Fruit fly (Drosophila melanogaster) whole organism, wandering third instar larva: ENCODE results near the gene CG44836.

Source experiments
- CG9705 ChIP-seq: fragments of 200-800 bp; sonication (Bioruptor generic); optimal IDR thresholded peaks from 2 replicates; lab custom pipeline; 2018; ENCODE audit warnings: missing biosample characterization, mild to moderate bottlenecking, missing genetic modification characterization
- CrebA ChIP-seq: fragments of 200-800 bp; sonication (Bioruptor generic); optimal IDR thresholded peaks from 2 replicates; lab custom pipeline; 2016; ENCODE audit warnings: missing biosample characterization, mild to moderate bottlenecking, missing genetic modification characterization, borderline replicate concordance
- HLH106 ChIP-seq: fragments of 200-800 bp; optimal IDR thresholded peaks from 3 replicates; lab custom pipeline; 2019; ENCODE audit warnings: missing biosample characterization, mild to moderate bottlenecking, missing genetic modification characterization, moderate library complexity
- Hr78 ChIP-seq: fragments of >200 bp; optimal IDR thresholded peaks from 2 replicates; lab custom pipeline; 2017; ENCODE audit warnings: missing biosample characterization, missing genetic modification characterization
- Sp1 ChIP-seq: fragments of 200-800 bp; sonication (Bioruptor generic); optimal IDR thresholded peaks from 3 replicates; lab custom pipeline; 2019; ENCODE audit warnings: missing biosample characterization, mild to moderate bottlenecking, missing genetic modification characterization, moderate library complexity
- brk ChIP-seq: fragments of 200-800 bp; sonication (Bioruptor generic); optimal IDR thresholded peaks from 2 replicates; lab custom pipeline; 2016; ENCODE audit warnings: missing biosample characterization, mild to moderate bottlenecking, missing genetic modification characterization
- dsf ChIP-seq: sonication (Bioruptor generic); optimal IDR thresholded peaks from 2 replicates; lab custom pipeline; 2016; ENCODE audit warnings: missing biosample characterization, missing genetic modification characterization, borderline replicate concordance
- h ChIP-seq: fragments of 200-800 bp; sonication (Bioruptor generic); optimal IDR thresholded peaks from 3 replicates; lab custom pipeline; 2016; ENCODE audit warnings: missing biosample characterization, mild to moderate bottlenecking, missing genetic modification characterization
- pan ChIP-seq: fragments of >200 bp; optimal IDR thresholded peaks from 2 replicates; lab custom pipeline; 2017
- psq ChIP-seq: fragments of 200-800 bp; sonication (Bioruptor generic); optimal IDR thresholded peaks from 3 replicates; lab custom pipeline; 2017; ENCODE audit warnings: missing biosample characterization, mild to moderate bottlenecking, missing genetic modification characterization, moderate library complexity
- usp ChIP-seq: fragments of >200 bp; optimal IDR thresholded peaks from 2 replicates; lab custom pipeline; 2017; ENCODE audit warnings: missing biosample characterization, missing genetic modification characterization

dm6 chr3L:16429451-16429850 lies 29.4 kb upstream of the CG44836 start:
- no peak for TF ChIP-seq psq (GFP tag; lab: Kevin White, UChicago)
- no peak for TF ChIP-seq dsf (GFP tag; lab: Kevin White, UChicago)
- TF ChIP-seq CrebA (GFP tag; lab: Kevin White, UChicago): no peak
- no peak for TF ChIP-seq pan
- TF ChIP-seq usp: no peak
- TF ChIP-seq h (GFP tag; lab: Kevin White, UChicago): no peak
- no peak for TF ChIP-seq HLH106 (tag; lab: Kevin White, UChicago)
- TF ChIP-seq CG9705 (GFP tag; lab: Kevin White, UChicago): no peak
- TF ChIP-seq brk (GFP tag; lab: Kevin White, UChicago): no peak
- TF ChIP-seq Hr78: no peak
- TF ChIP-seq Sp1 (GFP tag; lab: Kevin White, UChicago): no peak
